Worm (Caenorhabditis elegans) whole organism, L4/young adult: ENCODE results near the gene ung-1.

ENCODE experiments used
- dao-5 ChIP-seq: sonication (generic microtip); optimal IDR thresholded peaks from 2 replicates; lab custom pipeline; 2016; ENCODE audit warnings: missing genotype, missing genetic modification characterization, moderate library complexity, missing compliant biosample characterization
- him-1 ChIP-seq: sonication (generic microtip); optimal IDR thresholded peaks from 2 replicates; lab custom pipeline; 2016; ENCODE audit warnings: missing genotype, missing genetic modification reagents, missing genetic modification characterization, missing compliant biosample characterization

- TF ChIP-seq him-1 (tag; lab: Kevin White, UChicago) = peak; percentile 89
- TF ChIP-seq dao-5 (tag; lab: Kevin White, UChicago) = no peak
Observed at ce11 chrIII:11946062-11946749, 27.7 kb downstream of the ung-1 start.
